Fruit fly (Drosophila melanogaster) whole organism, embryonic: ENCODE results near the gene Hr38.

Experiments
- BEAF-32 ChIP-seq: fragments of 200-800 bp; sonication (Bioruptor generic); optimal IDR thresholded peaks from 3 replicates; lab custom pipeline; 2017; ENCODE audit warnings: missing biosample characterization, missing genetic modification characterization, mild to moderate bottlenecking, moderate library complexity, missing genetic modification reagents
- Bgb ChIP-seq: fragments of 200-800 bp; sonication (Bioruptor generic); IDR thresholded peaks from 2 replicates; pipeline ENCODE4 v1.3.6; 2022; ENCODE audit warnings: missing biosample characterization, missing genetic modification characterization; ENCODE audit not compliant: partially characterized antibody
- CG10267 ChIP-seq: fragments of 200-800 bp; sonication (Bioruptor generic); optimal IDR thresholded peaks from 2 replicates; lab custom pipeline; 2018; ENCODE audit warnings: missing biosample characterization, mild to moderate bottlenecking, missing genetic modification characterization, moderate library complexity
- CG13296 ChIP-seq: fragments of 200-800 bp; sonication (Bioruptor generic); optimal IDR thresholded peaks from 3 replicates; lab custom pipeline; 2018; ENCODE audit warnings: missing biosample characterization, mild to moderate bottlenecking, missing genetic modification characterization
- CG15011 ChIP-seq: fragments of 200-800 bp; sonication (Bioruptor generic); optimal IDR thresholded peaks from 3 replicates; lab custom pipeline; 2018; ENCODE audit warnings: missing biosample characterization, mild to moderate bottlenecking, missing genetic modification characterization
- CG15601 ChIP-seq: fragments of 200-800 bp; sonication (Bioruptor generic); optimal IDR thresholded peaks from 3 replicates; lab custom pipeline; 2019; ENCODE audit warnings: missing biosample characterization, mild to moderate bottlenecking, missing genetic modification characterization, moderate library complexity
- CG18262 ChIP-seq: fragments of 200-800 bp; optimal IDR thresholded peaks from 3 replicates; lab custom pipeline; 2019; ENCODE audit warnings: missing biosample characterization, mild to moderate bottlenecking, missing genetic modification characterization, moderate library complexity
- CG3995 ChIP-seq: fragments of 200-800 bp; sonication (Bioruptor generic); optimal IDR thresholded peaks from 3 replicates; lab custom pipeline; 2016; ENCODE audit warnings: missing biosample characterization, missing genetic modification characterization
- CG5180 ChIP-seq: fragments of 200-800 bp; sonication (Bioruptor generic); optimal IDR thresholded peaks from 3 replicates; lab custom pipeline; 2017; ENCODE audit warnings: missing biosample characterization, missing genetic modification characterization, mild to moderate bottlenecking, moderate library complexity, missing genetic modification reagents
- CG5245 ChIP-seq: fragments of 200-800 bp; sonication (Bioruptor generic); optimal IDR thresholded peaks from 3 replicates; lab custom pipeline; 2016; ENCODE audit warnings: missing biosample characterization, missing genetic modification characterization
- CG6175 ChIP-seq: fragments of 200-800 bp; sonication (Bioruptor generic); IDR thresholded peaks from 3 replicates; pipeline ENCODE4 v1.3.6; 2022; ENCODE audit warnings: missing biosample characterization, missing genetic modification characterization
- CG7556 ChIP-seq: fragments of 200-800 bp; sonication (Bioruptor generic); optimal IDR thresholded peaks from 2 replicates; lab custom pipeline; 2017; ENCODE audit warnings: missing biosample characterization, mild to moderate bottlenecking, missing genetic modification characterization
- CG7963 ChIP-seq: fragments of 200-800 bp; sonication (Bioruptor generic); IDR thresholded peaks from 3 replicates; pipeline ENCODE4 v1.3.6; 2022; ENCODE audit warnings: missing biosample characterization, missing genetic modification characterization; ENCODE audit not compliant: partially characterized antibody
- D ChIP-seq, 2 experiments: fragments of 200-800 bp in 1 of 2; fragments of >200 bp in 1 of 2; sonication (Bioruptor generic) in 1 of 2; optimal IDR thresholded peaks; 2 replicates in 1 of 2; 3 replicates in 1 of 2; lab custom pipeline; 2017; ENCODE audit warnings: mild to moderate bottlenecking in 1 of 2, missing biosample characterization in 1 of 2, missing genetic modification characterization in 1 of 2, missing genetic modification reagents in 1 of 2
- Dfd ChIP-seq, 2 experiments: fragments of >200 bp; optimal IDR thresholded peaks; 2 replicates each; lab custom pipeline; 2017; ENCODE audit warnings: missing biosample characterization in 2 of 2, missing genetic modification characterization in 2 of 2
- Dp ChIP-seq: fragments of 200-800 bp; sonication (Bioruptor generic); optimal IDR thresholded peaks from 2 replicates; lab custom pipeline; 2018; ENCODE audit warnings: missing biosample characterization, mild to moderate bottlenecking, missing genetic modification characterization, moderate library complexity
- Elba2 ChIP-seq: fragments of 200-800 bp; sonication (Bioruptor generic); optimal IDR thresholded peaks from 3 replicates; lab custom pipeline; 2016; ENCODE audit warnings: missing biosample characterization, missing genetic modification characterization
- Ets65A ChIP-seq: fragments of 200-800 bp; sonication (Bioruptor generic); peaks from one replicate; lab custom pipeline; 2016; ENCODE audit warnings: missing biosample characterization, missing genetic modification characterization
- H15 ChIP-seq: fragments of 200-800 bp; sonication (Bioruptor generic); IDR thresholded peaks from 3 replicates; pipeline ENCODE4 v1.3.6; 2022; ENCODE audit warnings: missing biosample characterization, missing genetic modification characterization
- H2.0 ChIP-seq: fragments of 200-800 bp; sonication (Bioruptor generic); IDR thresholded peaks from 2 replicates; pipeline ENCODE4 v1.3.6; 2022; ENCODE audit warnings: missing biosample characterization, missing genetic modification characterization
- Lpt ChIP-seq: fragments of >200 bp; optimal IDR thresholded peaks from 2 replicates; lab custom pipeline; 2018; ENCODE audit warnings: missing biosample characterization, missing genetic modification characterization
- NfI ChIP-seq: fragments of 200-800 bp; sonication (Bioruptor generic); optimal IDR thresholded peaks from 3 replicates; lab custom pipeline; 2018; ENCODE audit warnings: missing biosample characterization, mild to moderate bottlenecking, missing genetic modification characterization, moderate library complexity
- Tbp ChIP-seq: fragments of >200 bp; optimal IDR thresholded peaks from 2 replicates; lab custom pipeline; 2018; ENCODE audit warnings: missing biosample characterization, missing genetic modification characterization
- Vsx1 ChIP-seq: fragments of 200-800 bp; sonication (Bioruptor generic); optimal IDR thresholded peaks from 2 replicates; lab custom pipeline; 2017; ENCODE audit warnings: missing biosample characterization, mild to moderate bottlenecking, missing genetic modification characterization, missing genetic modification reagents
- Xrp1 ChIP-seq: fragments of 200-800 bp; sonication (Bioruptor generic); IDR thresholded peaks from 2 replicates; pipeline ENCODE4 v1.3.6; 2022; ENCODE audit warnings: missing biosample characterization, missing genetic modification characterization
- YL-1 ChIP-seq: fragments of 200-800 bp; sonication (Bioruptor generic); optimal IDR thresholded peaks from 3 replicates; lab custom pipeline; 2017; ENCODE audit warnings: missing biosample characterization, mild to moderate bottlenecking, missing genetic modification characterization
- al ChIP-seq: fragments of 200-800 bp; sonication (Bioruptor generic); IDR thresholded peaks from 2 replicates; pipeline ENCODE4 v1.3.6; 2022; ENCODE audit warnings: missing biosample characterization, missing genetic modification characterization
- amos ChIP-seq: fragments of 200-800 bp; sonication (Bioruptor generic); IDR thresholded peaks from 2 replicates; pipeline ENCODE4 v1.3.6; 2022; ENCODE audit warnings: missing biosample characterization, missing genetic modification characterization; ENCODE audit not compliant: partially characterized antibody
- bbx ChIP-seq: fragments of 200-800 bp; sonication (Bioruptor generic); IDR thresholded peaks from 2 replicates; pipeline ENCODE4 v1.3.6; 2022; ENCODE audit warnings: missing biosample characterization, missing genetic modification characterization; ENCODE audit not compliant: partially characterized antibody
- dati ChIP-seq: fragments of 200-800 bp; sonication (Bioruptor generic); IDR thresholded peaks from 2 replicates; pipeline ENCODE4 v1.3.6; 2022; ENCODE audit warnings: missing biosample characterization, missing genetic modification characterization
- grau ChIP-seq: fragments of 200-800 bp; optimal IDR thresholded peaks from 3 replicates; lab custom pipeline; 2019; ENCODE audit warnings: missing biosample characterization, mild to moderate bottlenecking, missing genetic modification characterization, moderate library complexity
- nau ChIP-seq: fragments of 200-800 bp; sonication (Bioruptor generic); optimal IDR thresholded peaks from 3 replicates; lab custom pipeline; 2017; ENCODE audit warnings: missing biosample characterization, mild to moderate bottlenecking, missing genetic modification characterization, missing genetic modification reagents
- pan ChIP-seq, 4 experiments: fragments of >200 bp in 3 of 4; fragments of 200-800 bp in 1 of 4; sonication (Bioruptor generic) in 1 of 4; optimal IDR thresholded peaks in 3 of 4; IDR thresholded peaks in 1 of 4; 2 replicates each; pipeline versions ENCODE4 v1.3.6 to Lab custom; 2017 to 2022; ENCODE audit warnings: missing biosample characterization in 2 of 4, missing genetic modification characterization in 2 of 4, mixed read lengths in 1 of 4
- peb ChIP-seq: fragments of 200-800 bp; sonication (Bioruptor generic); IDR thresholded peaks from 2 replicates; pipeline ENCODE4 v1.3.6; 2022; ENCODE audit warnings: missing biosample characterization, missing genetic modification characterization
- pfk ChIP-seq: fragments of 200-800 bp; sonication (Bioruptor generic); optimal IDR thresholded peaks from 2 replicates; lab custom pipeline; 2018; ENCODE audit warnings: missing biosample characterization, mild to moderate bottlenecking, missing genetic modification characterization, moderate library complexity
- ro ChIP-seq: fragments of 200-800 bp; sonication (Bioruptor generic); IDR thresholded peaks from 2 replicates; pipeline ENCODE4 v1.3.6; 2022; ENCODE audit warnings: missing biosample characterization, missing genetic modification characterization
- slbo ChIP-seq: fragments of 200-800 bp; sonication (Bioruptor generic); IDR thresholded peaks from 2 replicates; pipeline ENCODE4 v1.3.6; 2022; ENCODE audit warnings: missing biosample characterization, missing genetic modification characterization
- so ChIP-seq: fragments of 200-800 bp; sonication (Bioruptor generic); IDR thresholded peaks from 3 replicates; pipeline ENCODE4 v1.3.6; 2022; ENCODE audit warnings: missing biosample characterization, missing genetic modification characterization
- usp ChIP-seq: fragments of >200 bp; optimal IDR thresholded peaks from 2 replicates; lab custom pipeline; 2017; ENCODE audit warnings: missing biosample characterization, missing genetic modification characterization
- vvl ChIP-seq: fragments of 200-800 bp; sonication (Bioruptor generic); IDR thresholded peaks from 2 replicates; pipeline ENCODE4 v1.3.6; 2022; ENCODE audit warnings: missing biosample characterization, missing genetic modification characterization
- wor ChIP-seq: fragments of 200-800 bp; sonication (Bioruptor generic); IDR thresholded peaks from 2 replicates; pipeline ENCODE4 v1.3.6; 2022; ENCODE audit warnings: missing biosample characterization, missing genetic modification characterization
- yki ChIP-seq: fragments of >200 bp; optimal IDR thresholded peaks from 3 replicates; lab custom pipeline; 2018

Hr38 gene

dm6 chr2L:20700534-20701239 is 13.7 kb downstream of the Hr38 start (continued):
- TF ChIP-seq CG3995: no peak
- TF ChIP-seq peb (GFP tag; lab: Robert Waterston, UW): no peak
- no peak for TF ChIP-seq Elba2 (GFP tag; lab: Kevin White, UChicago)
- TF ChIP-seq Tbp: no peak

- TF ChIP-seq Ets65A (GFP tag; lab: Kevin White, UChicago) (peak; percentile 80), Lpt (GFP tag; lab: Kevin White, UChicago) (no peak), pan (optimal IDR thresholded peaks at IDR 0.05; lab: Kevin White, UChicago) (no peak), pan (GFP tag; optimal IDR thresholded peaks at IDR 0.05 in 1 of 2, IDR thresholded peaks at IDR 0.05 in 1 of 2) (peak in 1 of 2 experiments; percentile 23), so (GFP tag; lab: Robert Waterston, UW) (no peak), CG5180 (GFP tag; lab: Kevin White, UChicago) (peak; percentile 42), CG6175 (no peak), Dp (GFP tag; lab: Kevin White, UChicago) (no peak), vvl (peak; percentile 21; the same call in 1 of the 2 replicates), CG15601 (no peak)
Observed at dm6 chr2L:20695066-20695465, 19.3 kb downstream of the Hr38 start.

DNA sequence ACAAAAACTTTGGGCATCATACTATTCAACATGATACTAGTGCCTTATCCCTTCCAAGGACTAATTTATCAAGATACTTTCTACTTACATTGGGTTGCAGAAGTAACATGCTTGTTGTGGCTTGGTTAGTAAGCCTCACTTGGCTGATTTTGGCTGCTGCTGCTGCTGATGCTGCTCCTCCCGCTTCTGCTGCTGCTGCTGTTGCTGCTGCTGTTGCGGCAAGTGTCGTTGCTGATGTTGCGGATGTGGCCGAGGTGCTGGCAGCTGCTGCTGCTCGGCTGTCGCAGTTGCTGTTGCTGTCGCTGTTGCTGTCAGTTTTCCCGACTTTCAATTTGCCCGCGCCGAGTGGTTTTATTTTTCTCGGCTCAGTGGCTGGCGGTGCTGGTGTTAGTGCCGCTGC is 24.3 kb downstream of the Hr38 start:
- peak in 1 of 2 experiments; percentile 59 for TF ChIP-seq Dfd (GFP tag; optimal IDR thresholded peaks at IDR 0.05; lab: Kevin White, UChicago)
- no peak for TF ChIP-seq H2.0 (GFP tag; lab: Robert Waterston, UW)
- TF ChIP-seq, all 482 proteins: peak for 1

- TF ChIP-seq slbo (GFP tag; lab: Robert Waterston, UW) (no peak), grau (no peak), wor (GFP tag; lab: Robert Waterston, UW) (no peak), nau (GFP tag; lab: Kevin White, UChicago) (no peak), amos (GFP tag; lab: Robert Waterston, UW) (no peak), CG10267 (tag; lab: Kevin White, UChicago) (no peak), yki (no peak), ro (GFP tag; lab: Robert Waterston, UW) (no peak), usp (GFP tag; lab: Kevin White, UChicago) (no peak), CG18262 (no peak)
Observed at dm6 chr2L:20688722-20689121, 25.7 kb downstream of the Hr38 start.

DNA sequence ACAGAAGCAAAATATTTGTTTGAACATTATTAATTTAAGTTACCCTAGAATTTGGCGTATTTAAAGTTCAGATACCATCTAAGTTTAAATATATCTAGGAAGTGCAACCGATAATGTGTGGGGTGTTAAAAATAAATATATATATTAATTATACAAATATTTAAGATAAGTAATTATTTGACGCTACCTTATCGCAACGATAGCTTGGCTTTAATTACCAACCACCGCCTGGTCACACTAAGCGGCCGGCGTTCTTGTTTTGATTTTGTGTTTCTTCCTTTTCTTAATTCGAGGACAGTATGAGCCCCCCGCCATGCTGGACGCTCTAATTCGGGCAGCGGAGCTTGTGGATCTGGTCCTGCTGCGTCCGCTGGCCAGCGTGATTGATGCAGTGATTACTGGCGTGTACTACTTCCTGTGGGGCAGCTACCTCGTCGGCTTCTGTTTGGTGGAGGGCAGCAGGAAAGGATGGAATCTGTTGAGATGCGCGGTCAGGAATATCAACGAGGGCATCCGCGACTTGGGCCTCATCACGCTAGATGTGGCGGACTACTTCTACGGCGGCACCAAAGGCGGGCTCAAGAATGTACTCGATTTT is 32.2 kb downstream of the Hr38 start, which contains the start of gene CG2617:
Gene CG2617, plus strand, starts transcription at position 233 of the 598 bp plus-strand sequence.
- TF ChIP-seq BEAF-32 (peak; percentile 54), Bgb (GFP tag; lab: Robert Waterston, UW) (0 out of 2 replicates have a peak, but pooled peaks have one; percentile 42), CG7556 (GFP tag; lab: Kevin White, UChicago) (no peak), CG6175 (no peak), pfk (GFP tag; lab: Kevin White, UChicago) (no peak), CG5245 (GFP tag; lab: Kevin White, UChicago) (no peak), NfI (no peak), D (optimal IDR thresholded peaks at IDR 0.05; lab: Kevin White, UChicago) (no peak), D (GFP tag; optimal IDR thresholded peaks at IDR 0.05; lab: Kevin White, UChicago) (no peak), H15 (GFP tag; lab: Robert Waterston, UW) (no peak), CG15011 (GFP tag; lab: Kevin White, UChicago) (no peak), CG7963 (GFP tag; lab: Robert Waterston, UW) (0 out of 3 replicates have a peak, but pooled peaks have one; percentile 20), CG13296 (no peak), grau (no peak), YL-1 (no peak), Xrp1 (no peak), bbx (GFP tag; lab: Robert Waterston, UW) (peak; percentile 21; the same call in 1 of the 2 replicates), dati (no peak), Vsx1 (GFP tag; lab: Kevin White, UChicago) (no peak), al (GFP tag; lab: Robert Waterston, UW) (no peak)
